Fruit fly (Drosophila melanogaster): ENCODE measurements around the gene TBC1D23.

TBC1D23 gene

DNA sequence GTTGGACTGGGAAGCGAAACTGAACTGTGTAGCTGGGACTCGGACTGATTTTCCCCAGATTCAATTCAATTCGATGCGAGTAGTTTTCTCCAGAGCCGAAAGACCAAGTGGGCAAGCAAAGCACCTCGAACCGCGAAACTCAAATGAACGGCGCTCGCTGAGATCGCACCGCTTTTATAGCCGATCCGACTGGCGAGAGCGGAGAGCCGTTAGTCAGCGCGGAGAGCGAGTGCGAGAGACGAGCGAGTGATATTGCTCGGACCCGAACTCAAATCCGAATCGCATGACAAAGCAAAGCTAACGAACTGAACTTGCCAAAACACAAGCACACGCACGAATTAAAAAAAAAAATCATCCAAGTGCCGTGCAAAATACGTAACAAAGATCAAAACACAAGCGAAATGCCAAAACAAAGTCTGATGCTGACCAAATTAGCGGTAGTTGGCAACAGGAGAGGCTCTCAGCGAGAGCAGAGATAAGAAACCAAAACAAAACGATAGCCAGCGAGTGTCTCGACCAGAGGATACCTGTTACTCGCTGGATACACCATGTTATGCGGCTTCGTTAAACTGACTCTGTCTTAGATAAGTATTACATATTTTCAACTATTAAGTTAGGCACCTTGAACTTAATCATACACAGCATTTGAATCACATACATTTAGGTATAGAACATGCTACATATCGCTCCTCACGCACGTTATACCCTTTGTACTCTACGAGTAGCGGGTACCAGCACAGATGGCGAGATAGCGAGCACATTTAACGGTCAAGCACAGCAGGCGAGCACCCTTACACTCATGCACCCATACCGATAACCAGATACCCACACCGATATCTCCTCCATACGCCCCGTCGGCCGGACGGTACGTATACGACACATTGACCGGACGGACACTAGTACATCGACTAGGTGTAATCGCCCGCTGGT is 10.0 kb upstream of the TBC1D23 start (continued):
- TF ChIP-seq sc (optimal IDR thresholded peaks at IDR 0.05) (no peak), sc (GFP tag; optimal IDR thresholded peaks at IDR 0.05) (peak; percentile 47), CG11247 (GFP tag; IDR thresholded peaks at IDR 0.05) (peak; percentile 73), Sry-δ (GFP tag; optimal IDR thresholded peaks at IDR 0.05) (no peak), CG6654 (GFP tag; optimal IDR thresholded peaks at IDR 0.05) (peak; percentile 28), H15 (GFP tag; IDR thresholded peaks at IDR 0.05) (peak; percentile 47; the same call in 2 of the 3 replicates), Ets65A (GFP tag) (peak; percentile 81), CG17568 (GFP tag; optimal IDR thresholded peaks at IDR 0.05) (peak; percentile 45), CG11696 (GFP tag; IDR thresholded peaks at IDR 0.05) (peak; percentile 55), CG9437 (GFP tag; optimal IDR thresholded peaks at IDR 0.05) (peak; percentile 55), lmd (GFP tag; IDR thresholded peaks at IDR 0.05) (peak; percentile 82), ERR (GFP tag; optimal IDR thresholded peaks at IDR 0.05) (peak; percentile 1), klu (GFP tag; IDR thresholded peaks at IDR 0.05) (peak; percentile 44), CG9876 (GFP tag; optimal IDR thresholded peaks at IDR 0.05) (peak; percentile 58), gsb (GFP tag; IDR thresholded peaks at IDR 0.05) (peak; percentile 55; the same call in 1 of the 2 replicates), Asciz (GFP tag; optimal IDR thresholded peaks at IDR 0.05) (peak; percentile 57), sd (tag; optimal IDR thresholded peaks at IDR 0.05) (peak; percentile 49), ro (GFP tag; IDR thresholded peaks at IDR 0.05) (peak; percentile 35; the same call in 1 of the 2 replicates), ham (GFP tag; IDR thresholded peaks at IDR 0.05) (no peak), CG4404 (GFP tag; IDR thresholded peaks at IDR 0.05) (peak; percentile 66), NK7.1 (GFP tag; optimal IDR thresholded peaks at IDR 0.05) (no peak), dm (GFP tag; optimal IDR thresholded peaks at IDR 0.05) (peak; percentile 12), CG7987 (GFP tag; optimal IDR thresholded peaks at IDR 0.05) (peak; percentile 9), CG12942 (GFP tag; optimal IDR thresholded peaks at IDR 0.05) (peak; percentile 70), HHEX (GFP tag; optimal IDR thresholded peaks at IDR 0.05) (peak; percentile 65), hb (GFP tag; IDR thresholded peaks at IDR 0.05; ENCODE audit: partially characterized antibody) (no peak), zen (tag; optimal IDR thresholded peaks at IDR 0.05) (peak; percentile 55), org-1 (GFP tag; optimal IDR thresholded peaks at IDR 0.05) (peak; percentile 78), CG2875 (GFP tag; optimal IDR thresholded peaks at IDR 0.05) (peak; percentile 8), CG11456 (GFP tag; IDR thresholded peaks at IDR 0.05) (peak; percentile 66), Optix (GFP tag; IDR thresholded peaks at IDR 0.05) (peak; percentile 51; the same call in 1 of the 3 replicates), nom (GFP tag; optimal IDR thresholded peaks at IDR 0.05) (peak; percentile 26), peb (GFP tag; IDR thresholded peaks at IDR 0.05) (peak; percentile 72), az2 (GFP tag; optimal IDR thresholded peaks at IDR 0.05) (peak; percentile 62), CG10959 (GFP tag; IDR thresholded peaks at IDR 0.05) (0 out of 2 replicates have a peak, but pooled peaks have one; percentile 32), CG11093 (GFP tag; IDR thresholded peaks at IDR 0.05) (peak; percentile 54; the same call in 2 of the 3 replicates), HmgZ (tag; optimal IDR thresholded peaks at IDR 0.05) (peak; percentile 68), da (GFP tag; optimal IDR thresholded peaks at IDR 0.05) (peak; percentile 16), Nf-YB (GFP tag; optimal IDR thresholded peaks at IDR 0.05) (peak; percentile 33), D19B (GFP tag; optimal IDR thresholded peaks at IDR 0.05) (peak; percentile 99), CG10274 (GFP tag; optimal IDR thresholded peaks at IDR 0.05) (peak; percentile 42), cad (GFP tag; optimal IDR thresholded peaks at IDR 0.05) (no peak), sens-2 (GFP tag; IDR thresholded peaks at IDR 0.05) (0 out of 2 replicates have a peak, but pooled peaks have one; percentile 6), CG3281 (GFP tag; optimal IDR thresholded peaks at IDR 0.05) (peak; percentile 69), CG8281 (tag; optimal IDR thresholded peaks at IDR 0.05) (no peak), CG4617 (GFP tag; optimal IDR thresholded peaks at IDR 0.05; ENCODE audit: borderline replicate concordance) (peak; percentile 39), CG18011 (GFP tag; optimal IDR thresholded peaks at IDR 0.05) (peak; percentile 51), Bteb2 (GFP tag; optimal IDR thresholded peaks at IDR 0.05) (peak; percentile 76), Hsf (GFP tag; optimal IDR thresholded peaks at IDR 0.05) (peak; percentile 80)

Measured in whole organism, embryonic.